Fruit fly (Drosophila melanogaster) whole organism, embryonic: Measurements from ENCODE around the gene CG11668.

Experiments used
- B-H2 ChIP-seq: fragments of 200-800 bp; sonication (Bioruptor generic); optimal IDR thresholded peaks from 2 replicates; lab custom pipeline; 2018; ENCODE audit warnings: missing biosample characterization, mild to moderate bottlenecking, missing genetic modification characterization
- Bteb2 ChIP-seq: fragments of 200-800 bp; sonication (Bioruptor generic); optimal IDR thresholded peaks from 2 replicates; lab custom pipeline; 2016; ENCODE audit warnings: missing biosample characterization, missing genetic modification characterization
- CG11093 ChIP-seq: fragments of 200-800 bp; sonication (Bioruptor generic); IDR thresholded peaks from 3 replicates; pipeline ENCODE4 v1.3.6; 2022; ENCODE audit warnings: missing biosample characterization, missing genetic modification characterization
- CG12104 ChIP-seq: fragments of 200-800 bp; sonication (Bioruptor generic); optimal IDR thresholded peaks from 3 replicates; lab custom pipeline; 2016; ENCODE audit warnings: missing biosample characterization, missing genetic modification characterization
- CG12299 ChIP-seq: fragments of 200-800 bp; sonication (Bioruptor generic); optimal IDR thresholded peaks from 2 replicates; lab custom pipeline; 2018; ENCODE audit warnings: missing biosample characterization, mild to moderate bottlenecking, missing genetic modification characterization
- CG12942 ChIP-seq: fragments of 200-800 bp; sonication (Bioruptor generic); optimal IDR thresholded peaks from 3 replicates; lab custom pipeline; 2016; ENCODE audit warnings: missing biosample characterization, missing genetic modification characterization
- CG14965 ChIP-seq: fragments of 200-800 bp; sonication (Bioruptor generic); optimal IDR thresholded peaks from 2 replicates; lab custom pipeline; 2016; ENCODE audit warnings: missing biosample characterization, missing genetic modification characterization, borderline replicate concordance
- CG15011 ChIP-seq: fragments of 200-800 bp; sonication (Bioruptor generic); optimal IDR thresholded peaks from 3 replicates; lab custom pipeline; 2018; ENCODE audit warnings: missing biosample characterization, mild to moderate bottlenecking, missing genetic modification characterization
- CG15269 ChIP-seq: fragments of 200-800 bp; sonication (Bioruptor generic); optimal IDR thresholded peaks from 2 replicates; lab custom pipeline; 2018; ENCODE audit warnings: missing biosample characterization, mild to moderate bottlenecking, missing genetic modification characterization, moderate library complexity
- CG1603 ChIP-seq: fragments of 200-800 bp; sonication (Bioruptor generic); optimal IDR thresholded peaks from 2 replicates; lab custom pipeline; 2019; ENCODE audit warnings: missing biosample characterization, mild to moderate bottlenecking, missing genetic modification characterization, moderate library complexity
- CG17802 ChIP-seq: fragments of 200-800 bp; sonication (Bioruptor generic); optimal IDR thresholded peaks from 2 replicates; lab custom pipeline; 2018; ENCODE audit warnings: missing biosample characterization, mild to moderate bottlenecking, missing genetic modification characterization, moderate library complexity
- CG18011 ChIP-seq: fragments of 200-800 bp; sonication (Bioruptor generic); optimal IDR thresholded peaks from 2 replicates; lab custom pipeline; 2017; ENCODE audit warnings: missing biosample characterization, missing genetic modification characterization, mild to moderate bottlenecking, moderate library complexity, missing genotype
- CG2116 ChIP-seq: fragments of 200-800 bp; sonication (Bioruptor generic); optimal IDR thresholded peaks from 3 replicates; lab custom pipeline; 2018; ENCODE audit warnings: missing biosample characterization, mild to moderate bottlenecking, missing genetic modification characterization
- CG31441 ChIP-seq: fragments of 200-800 bp; sonication (Bioruptor generic); IDR thresholded peaks from 2 replicates; pipeline ENCODE4 v1.3.6; 2022; ENCODE audit warnings: missing biosample characterization, missing genetic modification characterization
- CG3163 ChIP-seq: fragments of 200-800 bp; sonication (Bioruptor generic); optimal IDR thresholded peaks from 3 replicates; lab custom pipeline; 2016; ENCODE audit warnings: missing biosample characterization, missing genetic modification characterization
- CG3407 ChIP-seq: fragments of 200-800 bp; sonication (Bioruptor generic); optimal IDR thresholded peaks from 2 replicates; lab custom pipeline; 2018; ENCODE audit warnings: missing biosample characterization, mild to moderate bottlenecking, missing genetic modification characterization
- CG4617 ChIP-seq: fragments of 200-800 bp; sonication (Bioruptor generic); optimal IDR thresholded peaks from 3 replicates; lab custom pipeline; 2016; ENCODE audit warnings: missing biosample characterization, missing genetic modification characterization, borderline replicate concordance
- CG6791 ChIP-seq: fragments of 200-800 bp; sonication (Bioruptor generic); IDR thresholded peaks from 3 replicates; pipeline ENCODE4 v1.3.6; 2022; ENCODE audit warnings: missing biosample characterization, missing genetic modification characterization; ENCODE audit not compliant: partially characterized antibody
- CG8944 ChIP-seq: fragments of 200-800 bp; sonication (Bioruptor generic); optimal IDR thresholded peaks from 3 replicates; lab custom pipeline; 2016; ENCODE audit warnings: missing biosample characterization, missing genetic modification characterization
- CTCF ChIP-seq: fragments of 200-800 bp; sonication (Bioruptor generic); optimal IDR thresholded peaks from 2 replicates; lab custom pipeline; 2017; ENCODE audit warnings: missing biosample characterization, mild to moderate bottlenecking, missing genetic modification characterization, moderate library complexity
- Camta ChIP-seq: fragments of 200-800 bp; sonication (Bioruptor generic); optimal IDR thresholded peaks from 2 replicates; lab custom pipeline; 2016; ENCODE audit warnings: missing biosample characterization, missing genetic modification characterization
- D19A ChIP-seq: fragments of 200-800 bp; optimal IDR thresholded peaks from 3 replicates; lab custom pipeline; 2019; ENCODE audit warnings: missing biosample characterization, mild to moderate bottlenecking, missing genetic modification characterization, moderate library complexity
- Dll ChIP-seq: fragments of 200-800 bp; sonication (Bioruptor generic); IDR thresholded peaks from 4 replicates; pipeline ENCODE4 v1.3.6; 2022; ENCODE audit warnings: missing biosample characterization, missing genetic modification characterization; ENCODE audit not compliant: partially characterized antibody
- Dp ChIP-seq: fragments of 200-800 bp; sonication (Bioruptor generic); optimal IDR thresholded peaks from 2 replicates; lab custom pipeline; 2018; ENCODE audit warnings: missing biosample characterization, mild to moderate bottlenecking, missing genetic modification characterization, moderate library complexity
- Ets97D ChIP-seq: fragments of 200-800 bp; sonication (Bioruptor generic); optimal IDR thresholded peaks from 3 replicates; lab custom pipeline; 2016; ENCODE audit warnings: missing biosample characterization, missing genetic modification characterization
- Gsc ChIP-seq: fragments of 200-800 bp; sonication (Bioruptor generic); IDR thresholded peaks from 2 replicates; pipeline ENCODE4 v1.3.6; 2022; ENCODE audit warnings: missing biosample characterization, missing genetic modification characterization
- HLH54F ChIP-seq: fragments of 200-800 bp; sonication (Bioruptor generic); optimal IDR thresholded peaks from 3 replicates; lab custom pipeline; 2016; ENCODE audit warnings: missing biosample characterization, missing genetic modification characterization
- Kr ChIP-seq: fragments of 200-800 bp; sonication (Bioruptor generic); optimal IDR thresholded peaks from 2 replicates; lab custom pipeline; 2017; ENCODE audit warnings: missing biosample characterization, mild to moderate bottlenecking, missing genetic modification characterization
- Med ChIP-seq: fragments of 200-800 bp; sonication (Bioruptor generic); peaks from one replicate; lab custom pipeline; 2016; ENCODE audit warnings: missing biosample characterization, missing genetic modification characterization, mild to moderate bottlenecking, inconsistent platforms, moderate library complexity
- NC2β ChIP-seq: fragments of 200-800 bp; sonication (Bioruptor generic); optimal IDR thresholded peaks from 2 replicates; lab custom pipeline; 2016; ENCODE audit warnings: missing biosample characterization, missing genetic modification characterization
- Sin3A ChIP-seq: fragments of >200 bp; optimal IDR thresholded peaks from 2 replicates; lab custom pipeline; 2018
- Trl ChIP-seq, 3 experiments: fragments of >200 bp in 2 of 3; fragments of 200-800 bp in 1 of 3; sonication (Bioruptor generic) in 1 of 3; optimal IDR thresholded peaks; 2 replicates in 1 of 3; 3 replicates in 2 of 3; lab custom pipeline; 2016 to 2017; ENCODE audit warnings: missing biosample characterization in 1 of 3, missing genetic modification characterization in 1 of 3
- amos ChIP-seq: fragments of 200-800 bp; sonication (Bioruptor generic); IDR thresholded peaks from 2 replicates; pipeline ENCODE4 v1.3.6; 2022; ENCODE audit warnings: missing biosample characterization, missing genetic modification characterization; ENCODE audit not compliant: partially characterized antibody
- ara ChIP-seq: fragments of 200-800 bp; sonication (Bioruptor generic); IDR thresholded peaks from 2 replicates; pipeline ENCODE4 v1.3.6; 2022; ENCODE audit warnings: missing biosample characterization, missing genetic modification characterization
- bab2 ChIP-seq: fragments of 200-800 bp; sonication (Bioruptor generic); optimal IDR thresholded peaks from 2 replicates; lab custom pipeline; 2016; ENCODE audit warnings: missing biosample characterization, missing genetic modification characterization
- corto ChIP-seq: fragments of 200-800 bp; sonication (Bioruptor generic); optimal IDR thresholded peaks from 2 replicates; lab custom pipeline; 2016; ENCODE audit warnings: missing biosample characterization, mild to moderate bottlenecking, missing genetic modification characterization, moderate library complexity
- dpn ChIP-seq, 2 experiments: fragments of 200-800 bp; sonication (Bioruptor generic); optimal IDR thresholded peaks; 3 replicates each; lab custom pipeline; 2016; ENCODE audit warnings: missing biosample characterization in 2 of 2, missing genetic modification characterization in 2 of 2
- en ChIP-seq: fragments of 200-800 bp; sonication (Bioruptor generic); optimal IDR thresholded peaks from 2 replicates; lab custom pipeline; 2016; ENCODE audit warnings: missing biosample characterization, missing genetic modification characterization
- fd102C ChIP-seq: fragments of 200-800 bp; sonication (Bioruptor generic); optimal IDR thresholded peaks from 2 replicates; lab custom pipeline; 2018; ENCODE audit warnings: missing biosample characterization, mild to moderate bottlenecking, missing genetic modification characterization, moderate library complexity
- gt ChIP-seq: fragments of 200-800 bp; sonication (Bioruptor generic); IDR thresholded peaks from 2 replicates; pipeline ENCODE4 v1.3.6; 2022; ENCODE audit warnings: missing biosample characterization, missing genetic modification characterization
- kni ChIP-seq: fragments of 200-800 bp; sonication (Bioruptor generic); optimal IDR thresholded peaks from 3 replicates; lab custom pipeline; 2017; ENCODE audit warnings: mild to moderate bottlenecking, missing biosample characterization, missing genetic modification reagents, missing genetic modification characterization
- lola ChIP-seq, 3 experiments: fragments of >200 bp in 2 of 3; fragments of 200-800 bp in 1 of 3; sonication (Bioruptor generic) in 1 of 3; optimal IDR thresholded peaks; 2 replicates each; lab custom pipeline; 2017 to 2019; ENCODE audit warnings: missing biosample characterization in 3 of 3, missing genetic modification characterization in 3 of 3, mild to moderate bottlenecking in 1 of 3, moderate library complexity in 1 of 3
- otp ChIP-seq: fragments of 200-800 bp; sonication (Bioruptor generic); IDR thresholded peaks from 3 replicates; pipeline ENCODE4, ENCODE4 v1.3.6; 2022; ENCODE audit warnings: missing biosample characterization, missing genetic modification characterization
- rib ChIP-seq: fragments of 200-800 bp; sonication (Bioruptor generic); IDR thresholded peaks from 2 replicates; pipeline ENCODE4 v1.3.6; 2022; ENCODE audit warnings: missing biosample characterization, missing genetic modification characterization
- row ChIP-seq: fragments of 200-800 bp; sonication (Bioruptor generic); IDR thresholded peaks from 3 replicates; pipeline ENCODE4 v1.3.6; 2022; ENCODE audit warnings: missing biosample characterization, missing genetic modification characterization
- sna ChIP-seq: fragments of 200-800 bp; sonication (Bioruptor generic); IDR thresholded peaks from 2 replicates; pipeline ENCODE4 v1.3.6; 2022; ENCODE audit warnings: missing biosample characterization, missing genetic modification characterization; ENCODE audit not compliant: partially characterized antibody
- vnd ChIP-seq: fragments of 200-800 bp; sonication (Bioruptor generic); IDR thresholded peaks from 3 replicates; pipeline ENCODE4 v1.3.6; 2022; ENCODE audit warnings: missing biosample characterization, missing genetic modification characterization; ENCODE audit not compliant: partially characterized antibody
- zen2 ChIP-seq: fragments of 200-800 bp; sonication (Bioruptor generic); IDR thresholded peaks from 3 replicates; pipeline ENCODE4 v1.3.6; 2022; ENCODE audit warnings: missing biosample characterization, missing genetic modification characterization; ENCODE audit not compliant: partially characterized antibody

CG11668 gene

dm6 chr3R:13030257-13031173 lies 7.7 kb upstream of the CG11668 start, which contains the start of the genes CG46281 and CG46280 (continued):
- TF ChIP-seq HLH54F (GFP tag; lab: Kevin White, UChicago) (peak; percentile 48), CG31441 (GFP tag; lab: Robert Waterston, UW) (no peak), CG3407 (GFP tag; lab: Kevin White, UChicago) (no peak), CG14965 (GFP tag; lab: Kevin White, UChicago) (no peak), D19A (tag; lab: Kevin White, UChicago) (no peak), CG12299 (tag; lab: Kevin White, UChicago) (peak; percentile 18), CG12104 (GFP tag; lab: Kevin White, UChicago) (no peak), CG11093 (GFP tag; lab: Robert Waterston, UW) (no peak), CG1603 (tag; lab: Kevin White, UChicago) (no peak), Kr (GFP tag; lab: Kevin White, UChicago) (no peak), lola (GFP tag; optimal IDR thresholded peaks at IDR 0.05; lab: Kevin White, UChicago) (peak in 1 of 3 experiments; percentile 30), bab2 (GFP tag; lab: Kevin White, UChicago) (peak; percentile 2), CTCF (GFP tag; lab: Kevin White, UChicago) (no peak), otp (GFP tag; lab: Robert Waterston, UW) (no peak), en (GFP tag; lab: Kevin White, UChicago) (no peak), corto (GFP tag; lab: Kevin White, UChicago) (no peak), CG18011 (GFP tag; lab: Kevin White, UChicago) (peak; percentile 11), CG15269 (tag; lab: Kevin White, UChicago) (no peak), Trl (optimal IDR thresholded peaks at IDR 0.05; lab: Kevin White, UChicago) (no peak), Trl (GFP tag; optimal IDR thresholded peaks at IDR 0.05; lab: Kevin White, UChicago) (peak; percentile 37), rib (GFP tag; lab: Robert Waterston, UW) (no peak), CG2116 (GFP tag; lab: Kevin White, UChicago) (peak; percentile 95), zen2 (no peak; the same call in 2 of the 3 replicates), B-H2 (peak; percentile 16), dpn (GFP tag; optimal IDR thresholded peaks at IDR 0.05; lab: Kevin White, UChicago) (peak; percentile 28 to 51), kni (GFP tag; lab: Kevin White, UChicago) (no peak), row (GFP tag; lab: Robert Waterston, UW) (peak; percentile 69), Sin3A (peak; percentile 66), NC2β (GFP tag; lab: Kevin White, UChicago) (peak; percentile 56), Camta (GFP tag; lab: Kevin White, UChicago) (peak; percentile 24), Dll (GFP tag; lab: Robert Waterston, UW) (peak; percentile 74; the same call in 3 of the 4 replicates), CG8944 (GFP tag; lab: Kevin White, UChicago) (no peak), ara (GFP tag; lab: Robert Waterston, UW) (no peak), Med (GFP tag; lab: Kevin White, UChicago) (peak; percentile 95), sna (GFP tag; lab: Robert Waterston, UW) (0 out of 2 replicates have a peak, but pooled peaks have one; percentile 53), CG12942 (GFP tag; lab: Kevin White, UChicago) (peak; percentile 17), CG15011 (GFP tag; lab: Kevin White, UChicago) (no peak), amos (peak; percentile 39; the same call in 1 of the 2 replicates), Bteb2 (GFP tag; lab: Kevin White, UChicago) (peak; percentile 54), vnd (GFP tag; lab: Robert Waterston, UW) (peak; percentile 33; the same call in 1 of the 3 replicates), CG6791 (GFP tag; lab: Robert Waterston, UW) (peak; percentile 54; the same call in 2 of the 3 replicates), fd102C (GFP tag; lab: Kevin White, UChicago) (no peak), Ets97D (peak; percentile 52), CG3163 (GFP tag; lab: Kevin White, UChicago) (no peak), gt (GFP tag; lab: Robert Waterston, UW) (no peak), CG17802 (no peak), Gsc (GFP tag; lab: Robert Waterston, UW) (no peak), CG4617 (GFP tag; lab: Kevin White, UChicago) (peak; percentile 76), Dp (peak; percentile 57)
